Worm (Caenorhabditis elegans) whole organism, midembryonic: ENCODE data around the gene cone-1.
A peak's percentile ranks its signal among the peaks of the same experiment; 100 is the strongest.

Experiments used
- T22C8.4 ChIP-seq: fragments of 200-800 bp; sonication (Bioruptor generic); IDR thresholded peaks from 2 replicates; pipeline ENCODE4 v1.3.6; 2022; ENCODE audit warnings: missing genetic modification characterization, missing compliant biosample characterization
- cog-1 ChIP-seq: sonication (generic microtip); optimal IDR thresholded peaks from 2 replicates; lab custom pipeline; 2016; ENCODE audit warnings: missing genetic modification characterization, missing compliant biosample characterization
- flt-1 ChIP-seq: fragments of 200-800 bp; sonication (Bioruptor generic); IDR thresholded peaks from 2 replicates; pipeline ENCODE4 v1.3.6; 2022; ENCODE audit warnings: missing genetic modification characterization, missing compliant biosample characterization
- klf-2 ChIP-seq: fragments of 200-800 bp; sonication (Bioruptor generic); conservative IDR thresholded peaks from 2 replicates; pipeline ENCODE4 v1.3.6; 2022; ENCODE audit warnings: missing genetic modification reagents, missing genetic modification characterization, missing compliant biosample characterization
- med-1 ChIP-seq: sonication (generic microtip); optimal IDR thresholded peaks from 2 replicates; lab custom pipeline; 2017; ENCODE audit warnings: missing genetic modification characterization, mild to moderate bottlenecking, missing compliant biosample characterization, antibody characterized with exemption, missing genetic modification reagents; ENCODE audit not compliant: insufficient read depth
- ref-1 ChIP-seq: fragments of 200-800 bp; sonication (Bioruptor generic); conservative IDR thresholded peaks from 2 replicates; pipeline ENCODE4 v1.3.6; 2022; ENCODE audit warnings: missing genetic modification reagents, missing genetic modification characterization, missing compliant biosample characterization
- tab-1 ChIP-seq: fragments of 200-800 bp; sonication (Bioruptor generic); IDR thresholded peaks from 2 replicates; pipeline ENCODE4 v1.3.6; 2022; ENCODE audit warnings: missing genetic modification characterization, missing compliant biosample characterization
- ztf-23 ChIP-seq: fragments of 200-800 bp; sonication (Bioruptor generic); IDR thresholded peaks from 2 replicates; pipeline ENCODE4 v1.3.6; 2022; ENCODE audit warnings: missing genetic modification reagents, missing genetic modification characterization, missing compliant biosample characterization
- ztf-29 ChIP-seq: fragments of 200-800 bp; sonication (Bioruptor generic); IDR thresholded peaks from 2 replicates; pipeline ENCODE4 v1.3.6; 2022; ENCODE audit warnings: missing genetic modification reagents, missing genetic modification characterization, missing compliant biosample characterization

cone-1 gene

DNA sequence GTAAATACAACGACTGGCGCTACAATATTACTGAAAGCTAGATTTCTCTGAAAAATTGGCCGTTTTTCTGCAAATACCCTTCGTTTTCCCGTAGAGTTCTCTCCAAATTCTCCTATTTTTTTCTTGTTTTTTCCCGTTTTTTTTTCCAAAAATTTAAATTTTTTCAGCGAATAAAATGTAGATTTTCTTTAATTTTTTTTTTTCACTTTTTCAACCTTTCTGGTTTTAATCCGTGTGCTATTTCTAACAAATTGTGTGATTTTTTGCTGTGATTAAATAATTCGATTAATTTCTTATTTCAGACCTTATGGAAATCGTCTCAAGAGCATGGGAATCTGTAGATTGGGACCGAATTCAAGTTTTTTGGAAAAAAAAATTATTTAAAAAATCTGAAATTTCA lies at the start of gene cone-1:
TSS of gene cone-1 (plus strand) at position 301 of the 400 bp plus-strand sequence.
- TF ChIP-seq ztf-23 (GFP tag; lab: Robert Waterston, UW) = no peak
- no peak for TF ChIP-seq flt-1 (GFP tag; lab: Robert Waterston, UW)
- no peak for TF ChIP-seq med-1 (GFP tag; lab: Kevin White, UChicago)
- no peak for TF ChIP-seq cog-1 (tag; lab: Kevin White, UChicago)
- no peak for TF ChIP-seq klf-2
- no peak for TF ChIP-seq tab-1 (GFP tag; lab: Robert Waterston, UW)
- no peak for TF ChIP-seq ztf-29 (GFP tag; lab: Robert Waterston, UW)

- TF ChIP-seq T22C8.4 (no peak), ztf-23 (GFP tag; lab: Robert Waterston, UW) (no peak)
These were observed 48.2 kb upstream of the cone-1 start for ce11 chrIII:2482171-2482570.

ce11 chrIII:2482754-2483153 lies 47.7 kb upstream of the cone-1 start:
- TF ChIP-seq ztf-29 (GFP tag; lab: Robert Waterston, UW) (no peak), T22C8.4 (peak; percentile 73), klf-2 (no peak)

ce11 chrIII:2487046-2487760 lies 43.2 kb upstream of the cone-1 start, which contains the start of gene Y54F10AL.1:
Y54F10AL.1 (plus strand) TSS chrIII:2487710.
- TF ChIP-seq klf-2 = no peak
- TF ChIP-seq T22C8.4 = no peak
- TF ChIP-seq ref-1 = no peak
- TF ChIP-seq ztf-29 (GFP tag; lab: Robert Waterston, UW) = no peak
- TF ChIP-seq ztf-23 (GFP tag; lab: Robert Waterston, UW) = no peak
- TF ChIP-seq cog-1 (tag; lab: Kevin White, UChicago) = no peak
- no peak for TF ChIP-seq flt-1 (GFP tag; lab: Robert Waterston, UW)
- TF ChIP-seq med-1 (GFP tag; lab: Kevin White, UChicago) = no peak
- TF ChIP-seq tab-1 (GFP tag; lab: Robert Waterston, UW) = no peak

- 0 out of 2 replicates have a peak, but pooled peaks have one; percentile 37 for TF ChIP-seq tab-1 (GFP tag; lab: Robert Waterston, UW)
These were observed 35.7 kb upstream of the cone-1 start for ce11 chrIII:2494717-2495116.

DNA sequence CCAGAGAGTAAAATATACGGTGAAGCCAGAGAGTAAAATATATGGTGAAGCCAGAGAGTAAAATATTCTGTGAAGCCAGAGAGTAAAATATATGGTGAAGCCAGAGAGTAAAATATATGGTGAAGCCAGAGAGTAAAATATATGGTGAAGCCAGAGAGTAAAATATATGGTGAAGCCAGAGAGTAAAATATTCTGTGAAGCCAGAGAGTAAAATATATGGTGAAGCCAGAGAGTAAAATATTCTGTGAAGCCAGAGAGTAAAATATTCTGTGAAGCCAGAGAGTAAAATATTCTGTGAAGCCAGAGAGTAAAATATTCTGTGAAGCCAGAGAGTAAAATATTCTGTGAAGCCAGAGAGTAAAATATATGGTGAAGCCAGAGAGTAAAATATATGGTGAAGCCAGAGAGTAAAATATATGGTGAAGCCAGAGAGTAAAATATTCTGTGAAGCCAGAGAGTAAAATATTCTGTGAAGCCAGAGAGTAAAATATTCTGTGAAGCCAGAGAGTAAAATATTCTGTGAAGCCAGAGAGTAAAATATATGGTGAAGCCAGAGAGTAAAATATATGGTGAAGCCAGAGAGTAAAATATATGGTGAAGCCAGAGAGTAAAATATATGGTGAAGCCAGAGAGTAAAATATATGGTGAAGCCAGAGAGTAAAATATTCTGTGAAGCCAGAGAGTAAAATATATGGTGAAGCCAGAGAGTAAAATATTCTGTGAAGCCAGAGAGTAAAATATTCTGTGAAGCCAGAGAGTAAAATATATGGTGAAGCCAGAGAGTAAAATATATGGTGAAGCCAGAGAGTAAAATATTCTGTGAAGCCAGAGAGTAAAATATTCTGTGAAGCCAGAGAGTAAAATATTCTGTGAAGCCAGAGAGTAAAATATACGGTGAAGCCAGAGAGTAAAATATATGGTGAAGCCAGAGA lies 32.9 kb upstream of the cone-1 start:
- peak; percentile 90 for TF ChIP-seq tab-1 (GFP tag; lab: Robert Waterston, UW)
- TF ChIP-seq T22C8.4 = peak; percentile 89
- peak; percentile 95 for TF ChIP-seq ref-1
- peak; percentile 99 for TF ChIP-seq ztf-29 (GFP tag; lab: Robert Waterston, UW)
- peak; percentile 95 for TF ChIP-seq ztf-23 (GFP tag; lab: Robert Waterston, UW)
- TF ChIP-seq klf-2 = peak; percentile 97
- peak; percentile 97 for TF ChIP-seq flt-1 (GFP tag; lab: Robert Waterston, UW)

DNA sequence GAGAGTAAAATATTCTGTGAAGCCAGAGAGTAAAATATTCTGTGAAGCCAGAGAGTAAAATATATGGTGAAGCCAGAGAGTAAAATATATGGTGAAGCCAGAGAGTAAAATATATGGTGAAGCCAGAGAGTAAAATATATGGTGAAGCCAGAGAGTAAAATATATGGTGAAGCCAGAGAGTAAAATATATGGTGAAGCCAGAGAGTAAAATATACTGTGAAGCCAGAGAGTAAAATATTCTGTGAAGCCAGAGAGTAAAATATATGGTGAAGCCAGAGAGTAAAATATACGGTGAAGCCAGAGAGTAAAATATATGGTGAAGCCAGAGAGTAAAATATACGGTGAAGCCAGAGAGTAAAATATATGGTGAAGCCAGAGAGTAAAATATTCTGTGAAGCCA lies 31.1 kb upstream of the cone-1 start:
- peak; percentile 95 for TF ChIP-seq klf-2
- peak; percentile 98 for TF ChIP-seq ztf-29 (GFP tag; lab: Robert Waterston, UW)
- TF ChIP-seq tab-1 (GFP tag; lab: Robert Waterston, UW) = peak; percentile 88
- peak; percentile 93 for TF ChIP-seq ztf-23 (GFP tag; lab: Robert Waterston, UW)
- TF ChIP-seq ref-1 = peak; percentile 93
- TF ChIP-seq flt-1 (GFP tag; lab: Robert Waterston, UW) = peak; percentile 96
- peak; percentile 93 for TF ChIP-seq T22C8.4

- TF ChIP-seq klf-2 = 0 out of 2 replicates have a peak, but pooled peaks have one; percentile 29
- TF ChIP-seq flt-1 (GFP tag; lab: Robert Waterston, UW) = 0 out of 2 replicates have a peak, but pooled peaks have one; percentile 14
- TF ChIP-seq ref-1 = 0 out of 2 replicates have a peak, but pooled peaks have one; percentile 31
These were observed 29.8 kb upstream of the cone-1 start for ce11 chrIII:2500636-2501035.

DNA sequence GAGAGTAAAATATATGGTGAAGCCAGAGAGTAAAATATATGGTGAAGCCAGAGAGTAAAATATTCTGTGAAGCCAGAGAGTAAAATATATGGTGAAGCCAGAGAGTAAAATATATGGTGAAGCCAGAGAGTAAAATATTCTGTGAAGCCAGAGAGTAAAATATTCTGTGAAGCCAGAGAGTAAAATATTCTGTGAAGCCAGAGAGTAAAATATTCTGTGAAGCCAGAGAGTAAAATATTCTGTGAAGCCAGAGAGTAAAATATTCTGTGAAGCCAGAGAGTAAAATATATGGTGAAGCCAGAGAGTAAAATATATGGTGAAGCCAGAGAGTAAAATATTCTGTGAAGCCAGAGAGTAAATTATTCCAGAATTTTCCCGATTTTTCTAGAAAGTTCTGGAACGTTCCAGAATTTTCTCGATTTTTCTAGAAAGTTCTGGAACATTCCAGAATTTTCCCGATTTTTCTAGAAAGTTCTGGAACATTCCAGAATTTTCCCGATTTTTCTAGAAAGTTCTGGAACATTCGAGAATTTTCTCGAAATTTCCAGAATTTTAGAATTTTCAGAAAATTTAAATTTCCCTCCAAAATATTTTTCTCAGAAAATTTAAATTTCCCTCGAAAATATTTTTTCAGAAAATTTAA lies 28.9 kb upstream of the cone-1 start:
- TF ChIP-seq flt-1 (GFP tag; lab: Robert Waterston, UW) = 0 out of 2 replicates have a peak, but pooled peaks have one; percentile 63

- TF ChIP-seq klf-2 = no peak
These were observed 23.9 kb upstream of the cone-1 start for ce11 chrIII:2506463-2506862.

- TF ChIP-seq klf-2 (no peak), med-1 (GFP tag; lab: Kevin White, UChicago) (no peak), T22C8.4 (no peak), cog-1 (tag; lab: Kevin White, UChicago) (no peak), ref-1 (no peak), flt-1 (GFP tag; lab: Robert Waterston, UW) (no peak)
These were observed 22.5 kb upstream of the cone-1 start, which contains the start of gene Y54F10AM.8 for ce11 chrIII:2507938-2508337. Y54F10AM.8 (minus strand) TSS chrIII:2507972.
